Fruit fly (Drosophila melanogaster): ENCODE results near the gene CG9396.
A peak's percentile ranks its signal among the peaks of the same experiment; 100 is the strongest.

Gene CG9396

dm6 chr3R:9551659-9552435 lies 19.6 kb downstream of the CG9396 start, which contains the start of the genes mura and RnpS1 (continued):
- TF ChIP-seq CG12391 (tag; optimal IDR thresholded peaks at IDR 0.05) (peak; percentile 27), odd (GFP tag; optimal IDR thresholded peaks at IDR 0.05) (no peak), ken (GFP tag; IDR thresholded peaks at IDR 0.05) (no peak), sug (tag; optimal IDR thresholded peaks at IDR 0.05) (peak; percentile 61), CG7745 (tag; optimal IDR thresholded peaks at IDR 0.05) (no peak), nerfin-2 (GFP tag; IDR thresholded peaks at IDR 0.05; ENCODE audit: partially characterized antibody) (no peak), Fer1 (GFP tag; optimal IDR thresholded peaks at IDR 0.05) (peak; percentile 31), CG11723 (GFP tag; optimal IDR thresholded peaks at IDR 0.05) (no peak), pzg (GFP tag; optimal IDR thresholded peaks at IDR 0.05) (peak; percentile 56), psq (GFP tag; optimal IDR thresholded peaks at IDR 0.05) (no peak), sc (optimal IDR thresholded peaks at IDR 0.05) (no peak), sc (GFP tag; optimal IDR thresholded peaks at IDR 0.05) (no peak), lmd (GFP tag; IDR thresholded peaks at IDR 0.05) (no peak), CG31224 (GFP tag; IDR thresholded peaks at IDR 0.05) (no peak), CG2116 (GFP tag; optimal IDR thresholded peaks at IDR 0.05) (peak; percentile 25), Hr78 (GFP tag; optimal IDR thresholded peaks at IDR 0.05) (peak in 1 of 2 experiments; percentile 95), CG17829 (tag; optimal IDR thresholded peaks at IDR 0.05) (peak; percentile 11), Dfd (GFP tag; optimal IDR thresholded peaks at IDR 0.05) (no peak), stwl (tag; optimal IDR thresholded peaks at IDR 0.05) (peak; percentile 8), trem (tag; optimal IDR thresholded peaks at IDR 0.05) (peak; percentile 69), CG11696 (GFP tag; IDR thresholded peaks at IDR 0.05) (no peak), CG30431 (GFP tag; optimal IDR thresholded peaks at IDR 0.05) (no peak), slbo (GFP tag; IDR thresholded peaks at IDR 0.05) (no peak), CG11560 (tag; IDR thresholded peaks at IDR 0.05) (no peak), kah (GFP tag; optimal IDR thresholded peaks at IDR 0.05) (peak; percentile 53), zen2 (GFP tag; IDR thresholded peaks at IDR 0.05; ENCODE audit: partially characterized antibody) (no peak), slp2 (GFP tag; optimal IDR thresholded peaks at IDR 0.05) (no peak), sim (GFP tag; IDR thresholded peaks at IDR 0.05) (no peak), her (GFP tag; optimal IDR thresholded peaks at IDR 0.05) (peak; percentile 24), CG10979 (tag; optimal IDR thresholded peaks at IDR 0.05) (no peak), CG9876 (GFP tag; optimal IDR thresholded peaks at IDR 0.05) (no peak), sqz (GFP tag; optimal IDR thresholded peaks at IDR 0.05) (peak; percentile 59), D19A (tag; optimal IDR thresholded peaks at IDR 0.05) (peak; percentile 22), CG10565 (GFP tag; optimal IDR thresholded peaks at IDR 0.05) (no peak), Atf6 (GFP tag; IDR thresholded peaks at IDR 0.05) (no peak), CG9797 (GFP tag; optimal IDR thresholded peaks at IDR 0.05) (peak; percentile 89), CG10543 (GFP tag; optimal IDR thresholded peaks at IDR 0.05) (peak; percentile 55), CG9932 (GFP tag; IDR thresholded peaks at IDR 0.05) (no peak), CG2712 (tag; optimal IDR thresholded peaks at IDR 0.05) (peak; percentile 38), Hsf (GFP tag; optimal IDR thresholded peaks at IDR 0.05) (no peak), CG15601 (tag; optimal IDR thresholded peaks at IDR 0.05) (peak; percentile 43), Taf1 (GFP tag; IDR thresholded peaks at IDR 0.05) (no peak), az2 (GFP tag; optimal IDR thresholded peaks at IDR 0.05) (no peak), klu (GFP tag; IDR thresholded peaks at IDR 0.05) (no peak), dmrt11E (tag; optimal IDR thresholded peaks at IDR 0.05) (no peak), Neu2 (GFP tag; optimal IDR thresholded peaks at IDR 0.05; ENCODE audit: borderline replicate concordance) (no peak), phol (tag; optimal IDR thresholded peaks at IDR 0.05) (peak; percentile 12), MESR4 (GFP tag; optimal IDR thresholded peaks at IDR 0.05) (peak; percentile 72), CG30020 (tag; optimal IDR thresholded peaks at IDR 0.05) (peak; percentile 36), vfl (GFP tag; optimal IDR thresholded peaks at IDR 0.05) (no peak)

Data from whole organism, embryonic.